Fruit fly (Drosophila melanogaster) S2 (cell line): Measurements from ENCODE around the gene p130CAS.

ENCODE experiments used
- CG8478 ChIP-seq: fragments of >200 bp; optimal IDR thresholded peaks from 2 replicates; lab custom pipeline; 2018
- CTCF ChIP-seq, 2 experiments: fragments of >200 bp; optimal IDR thresholded peaks; 2 replicates each; lab custom pipeline; 2018

dm6 chr3L:134868-135267, 17.8 kb upstream of the p130CAS start:
- TF ChIP-seq CG8478 (lab: Kevin White, UChicago) (no peak), CTCF (optimal IDR thresholded peaks at IDR 0.05; lab: Kevin White, UChicago) (no peak)
